Worm (Caenorhabditis elegans): Measurements from ENCODE around the gene R10E4.6.

Gene R10E4.6

DNA sequence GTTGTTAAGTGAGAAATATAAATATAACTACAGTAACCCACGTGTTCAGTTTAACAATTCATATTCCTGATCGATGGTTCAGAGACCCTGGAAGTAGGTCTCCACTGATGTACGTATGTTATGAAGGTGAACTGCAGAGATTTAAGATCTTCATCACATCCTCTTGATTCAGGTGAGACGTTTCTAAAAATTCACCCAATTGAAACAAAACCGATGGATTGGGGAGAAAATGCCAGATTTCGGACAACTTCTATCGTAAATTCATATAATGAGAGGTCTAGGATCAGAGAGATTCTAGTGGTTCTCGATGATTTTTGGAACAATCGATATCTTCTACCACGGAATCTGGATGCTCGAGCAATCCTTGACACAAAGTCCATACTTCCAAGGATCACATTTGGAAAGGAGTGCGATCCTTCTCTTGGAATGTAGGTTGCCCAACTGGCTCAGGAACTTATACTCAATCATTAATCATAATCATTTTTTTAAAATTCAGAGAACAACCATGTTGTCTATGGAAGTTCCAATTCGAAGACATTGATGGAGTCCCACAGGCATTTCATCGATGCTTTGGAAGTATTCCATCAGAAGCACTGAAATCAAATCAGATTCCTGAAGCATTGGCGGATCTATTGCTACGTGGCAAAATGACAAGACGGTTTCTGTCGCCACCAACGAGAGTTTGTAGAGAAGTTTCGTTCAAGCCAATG is 1.1 kb downstream of the R10E4.6 start, which contains the start of the genes nth-1 and R10E4.7:
Gene nth-1, minus strand, starts transcription at position 101 of the 710 bp plus-strand sequence.
Gene R10E4.7, plus strand, starts transcription at position 660 of the 710 bp plus-strand sequence.
- TF ChIP-seq pqm-1 (tag; optimal IDR thresholded peaks at IDR 0.05), result no peak
- TF ChIP-seq ceh-28 (tag; optimal IDR thresholded peaks at IDR 0.05), result no peak
- TF ChIP-seq lin-39 (tag; optimal IDR thresholded peaks at IDR 0.05), result no peak
- no peak for TF ChIP-seq sea-2 (GFP tag; optimal IDR thresholded peaks at IDR 0.05)
- no peak for TF ChIP-seq nhr-237 (tag; optimal IDR thresholded peaks at IDR 0.05)
- no peak for TF ChIP-seq ztf-11 (tag; optimal IDR thresholded peaks at IDR 0.05)
- no peak for TF ChIP-seq nhr-28 (tag; optimal IDR thresholded peaks at IDR 0.05)
- TF ChIP-seq ZK546.5 (tag; optimal IDR thresholded peaks at IDR 0.05), result no peak
- no peak for TF ChIP-seq snpc-4 (tag; optimal IDR thresholded peaks at IDR 0.05)
- no peak for TF ChIP-seq R02D3.7 (tag; optimal IDR thresholded peaks at IDR 0.05)
- TF ChIP-seq egl-27 (tag; optimal IDR thresholded peaks at IDR 0.05), result no peak
- TF ChIP-seq unc-39 (tag; optimal IDR thresholded peaks at IDR 0.05), result no peak
- TF ChIP-seq hmg-11 (tag; optimal IDR thresholded peaks at IDR 0.05), result no peak
- no peak for TF ChIP-seq fkh-2 (tag; optimal IDR thresholded peaks at IDR 0.05)

DNA sequence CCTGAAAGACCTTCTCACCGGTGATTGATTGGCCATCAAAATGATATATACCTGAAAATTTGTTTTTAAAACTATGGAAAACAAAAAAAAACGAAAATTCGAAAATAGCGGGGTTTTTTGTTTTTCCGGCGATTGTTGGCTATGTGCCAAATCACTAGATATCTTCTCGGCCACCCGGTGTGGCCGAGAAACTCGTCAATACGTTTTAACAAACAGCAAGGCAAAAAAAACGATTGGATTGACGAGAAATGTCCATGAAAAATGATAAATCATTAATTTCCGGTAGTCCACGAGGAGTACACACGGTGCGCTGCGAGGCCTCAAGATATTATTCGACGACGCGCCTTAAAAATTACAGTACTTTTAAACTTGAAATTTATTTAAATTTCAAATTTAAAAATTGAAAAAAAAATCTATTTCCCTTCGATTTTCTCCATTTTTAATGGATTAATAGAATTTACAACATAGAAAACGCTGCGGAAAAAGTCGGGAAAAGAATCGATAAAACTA is 7.8 kb downstream of the R10E4.6 start, which contains the start of gene R10E4.11:
Gene R10E4.11, minus strand, starts transcription at position 51 of the 510 bp plus-strand sequence.
- TF ChIP-seq nhr-77 (tag; optimal IDR thresholded peaks at IDR 0.05) (no peak), hmg-11 (tag; optimal IDR thresholded peaks at IDR 0.05) (peak; percentile 12)

DNA sequence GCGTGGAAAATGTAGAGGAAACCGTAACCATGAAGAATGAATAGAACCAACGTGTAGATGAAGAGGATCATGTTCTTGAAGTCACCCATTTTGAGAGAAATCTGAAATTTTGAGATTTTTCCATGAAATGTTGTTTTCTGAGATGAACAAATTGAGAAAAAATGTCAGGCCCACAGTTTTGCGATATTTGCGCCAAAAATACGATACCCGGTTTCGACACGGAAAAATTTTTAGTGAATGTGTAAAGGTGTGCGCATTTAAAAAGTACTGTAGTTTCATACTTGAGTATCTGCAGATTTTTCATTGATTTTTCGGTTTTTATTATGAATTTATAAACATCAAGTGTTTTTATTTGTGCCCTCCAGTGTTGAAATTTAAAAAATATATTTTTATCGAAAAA is 9.1 kb downstream of the R10E4.6 start, which contains the start of gene R10E4.9:
Gene R10E4.9, minus strand, starts transcription at position 101 of the 400 bp plus-strand sequence.
- no peak for TF ChIP-seq R02D3.7 (tag; optimal IDR thresholded peaks at IDR 0.05)

DNA sequence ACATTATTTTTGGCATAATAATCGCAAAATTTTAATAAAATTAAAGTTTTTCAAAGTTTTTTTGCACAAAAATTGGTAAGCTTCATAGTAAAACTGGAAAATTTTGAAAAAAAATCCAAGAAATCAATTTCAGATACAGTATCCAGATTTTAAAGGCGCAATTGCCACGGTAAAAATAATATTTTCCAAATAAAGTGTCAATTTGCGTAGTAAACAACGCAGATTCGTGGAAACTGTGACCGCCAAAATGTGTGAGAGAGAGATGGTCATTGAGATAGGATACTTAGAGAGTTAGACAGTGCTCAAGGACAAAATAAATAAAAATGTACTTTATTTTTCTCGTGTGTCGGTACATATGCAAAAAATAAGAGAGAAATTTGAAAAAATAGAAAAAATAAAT is 9.6 kb downstream of the R10E4.6 start:
- TF ChIP-seq nhr-25 (tag; optimal IDR thresholded peaks at IDR 0.05) (peak; percentile 47), mdl-1 (tag; optimal IDR thresholded peaks at IDR 0.05) (no peak), ceh-28 (tag; optimal IDR thresholded peaks at IDR 0.05) (no peak), nhr-43 (tag; optimal IDR thresholded peaks at IDR 0.05; ENCODE audit: poor library complexity, severe bottlenecking) (no peak), nfya-1 (tag; optimal IDR thresholded peaks at IDR 0.05; ENCODE audit: insufficient read depth) (no peak), nhr-12 (tag; optimal IDR thresholded peaks at IDR 0.05) (no peak), hmg-11 (tag; optimal IDR thresholded peaks at IDR 0.05) (no peak), pha-4 (tag; optimal IDR thresholded peaks at IDR 0.05) (no peak)

DNA sequence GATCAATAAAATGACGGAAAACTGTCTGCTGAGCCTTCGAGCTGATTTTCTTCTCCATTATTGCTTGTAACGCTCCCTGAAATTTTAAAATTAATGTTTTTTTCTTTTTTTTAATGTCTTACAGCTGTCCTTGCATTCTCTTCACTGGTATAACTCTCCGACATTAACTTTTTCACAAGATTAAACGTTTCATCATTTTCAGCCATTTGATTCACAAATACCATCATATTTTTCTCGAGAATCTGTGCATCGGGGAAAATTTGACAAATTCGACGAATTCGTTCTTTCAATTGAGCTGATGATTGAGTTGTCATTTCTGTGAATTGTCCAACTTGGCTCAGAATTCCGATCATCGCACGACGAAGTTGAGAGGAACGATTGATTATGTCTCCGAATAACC is 16.1 kb downstream of the R10E4.6 start:
- TF ChIP-seq ZK546.5 (tag; optimal IDR thresholded peaks at IDR 0.05) (no peak), nhr-77 (tag; optimal IDR thresholded peaks at IDR 0.05) (no peak), ama-1 (optimal IDR thresholded peaks at IDR 0.05) (no peak), nhr-28 (tag; optimal IDR thresholded peaks at IDR 0.05) (no peak), elt-3 (tag; optimal IDR thresholded peaks at IDR 0.05) (no peak), jun-1 (tag; optimal IDR thresholded peaks at IDR 0.05) (no peak), snpc-4 (tag; optimal IDR thresholded peaks at IDR 0.05) (no peak)

DNA sequence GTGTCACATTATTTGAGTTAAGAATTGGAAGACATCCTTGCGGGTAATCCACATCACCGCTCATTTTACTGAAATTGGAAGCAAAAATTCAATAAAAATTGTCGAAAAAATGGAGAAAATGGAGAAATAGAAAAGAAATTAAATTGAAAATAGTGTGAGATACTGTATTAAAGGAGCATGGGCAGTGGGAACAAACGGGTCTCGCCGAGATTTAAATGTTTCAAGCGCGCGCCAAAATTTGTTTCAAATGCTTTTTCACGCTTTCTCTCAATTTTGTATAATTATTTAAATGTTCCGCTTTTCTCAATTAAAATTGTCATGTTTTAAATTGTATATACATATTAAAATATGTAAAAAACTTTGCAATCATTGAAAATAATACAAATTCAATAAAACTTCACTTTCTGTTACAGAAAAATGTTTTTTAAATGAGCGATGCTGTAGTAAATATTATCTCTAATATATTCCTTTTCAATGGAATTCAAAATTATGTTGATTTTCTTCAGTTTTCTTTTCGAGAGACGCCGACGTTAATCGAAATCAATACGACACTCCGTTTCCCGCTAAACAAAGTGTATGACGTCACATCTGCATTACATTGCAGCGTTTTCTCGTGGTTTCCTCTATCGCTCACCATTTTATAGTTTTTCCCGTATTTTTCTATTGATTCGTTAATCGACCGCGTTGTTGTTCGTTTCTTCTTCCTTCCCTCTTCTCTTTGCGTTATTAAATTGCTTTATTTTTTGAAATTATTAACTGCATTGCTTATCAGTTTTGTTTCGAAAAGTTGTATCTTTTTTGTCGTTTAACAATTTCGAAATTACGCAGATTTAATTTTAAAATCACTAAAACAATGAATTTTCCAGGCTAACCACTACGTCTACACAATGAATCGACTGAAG is 20.1 kb downstream of the R10E4.6 start, which contains the start of the genes evl-14 and dcn-1:
Gene evl-14, minus strand, starts transcription at position 68 of the 902 bp plus-strand sequence.
Gene dcn-1, plus strand, starts transcription at position 852 of the 902 bp plus-strand sequence.
- TF ChIP-seq elt-2 (tag; optimal IDR thresholded peaks at IDR 0.05), result peak; percentile 65
- TF ChIP-seq elt-3 (tag; optimal IDR thresholded peaks at IDR 0.05), result no peak
- TF ChIP-seq pha-4 (tag; optimal IDR thresholded peaks at IDR 0.05), result peak; percentile 92
- TF ChIP-seq nhr-25 (tag; optimal IDR thresholded peaks at IDR 0.05), result peak; percentile 88
- TF ChIP-seq ztf-11 (tag; optimal IDR thresholded peaks at IDR 0.05), result no peak
- peak; percentile 37 for TF ChIP-seq pqm-1 (tag; optimal IDR thresholded peaks at IDR 0.05)
- no peak for TF ChIP-seq nhr-237 (tag; optimal IDR thresholded peaks at IDR 0.05)
- no peak for TF ChIP-seq unc-39 (tag; optimal IDR thresholded peaks at IDR 0.05)
- TF ChIP-seq nhr-23 (tag; optimal IDR thresholded peaks at IDR 0.05), result peak; percentile 74
- TF ChIP-seq nhr-12 (tag; optimal IDR thresholded peaks at IDR 0.05), result no peak
- TF ChIP-seq daf-12 (tag; optimal IDR thresholded peaks at IDR 0.05), result no peak
- no peak for TF ChIP-seq fkh-2 (tag; optimal IDR thresholded peaks at IDR 0.05)
- no peak for TF ChIP-seq snpc-4 (tag; optimal IDR thresholded peaks at IDR 0.05)
- TF ChIP-seq jun-1 (tag; optimal IDR thresholded peaks at IDR 0.05), result peak; percentile 74
- peak; percentile 57 for TF ChIP-seq lin-39 (tag; optimal IDR thresholded peaks at IDR 0.05)
- TF ChIP-seq unc-62 (GFP tag; optimal IDR thresholded peaks at IDR 0.05), result no peak
- no peak for TF ChIP-seq elt-1 (tag; optimal IDR thresholded peaks at IDR 0.05)
- TF ChIP-seq nhr-77 (tag; optimal IDR thresholded peaks at IDR 0.05), result no peak
- peak; percentile 77 for TF ChIP-seq hmg-11 (tag; optimal IDR thresholded peaks at IDR 0.05)
- no peak for TF ChIP-seq nhr-76 (tag; optimal IDR thresholded peaks at IDR 0.05)
- no peak for TF ChIP-seq mdl-1 (tag; optimal IDR thresholded peaks at IDR 0.05)
- no peak for TF ChIP-seq nhr-43 (tag; optimal IDR thresholded peaks at IDR 0.05; ENCODE audit: poor library complexity, severe bottlenecking)
- TF ChIP-seq zag-1 (tag; optimal IDR thresholded peaks at IDR 0.05), result no peak
- TF ChIP-seq nfya-1 (tag; optimal IDR thresholded peaks at IDR 0.05; ENCODE audit: insufficient read depth), result peak; percentile 88
- TF ChIP-seq ceh-28 (tag; optimal IDR thresholded peaks at IDR 0.05), result peak; percentile 63
- no peak for TF ChIP-seq fkh-10 (GFP tag; optimal IDR thresholded peaks at IDR 0.05)
- TF ChIP-seq eor-1 (tag; optimal IDR thresholded peaks at IDR 0.05), result no peak
- peak; percentile 5 for TF ChIP-seq skn-1 (tag; optimal IDR thresholded peaks at IDR 0.05)
- no peak for TF ChIP-seq ZK546.5 (tag; optimal IDR thresholded peaks at IDR 0.05)
- no peak for TF ChIP-seq nhr-67 (tag; optimal IDR thresholded peaks at IDR 0.05)
